Worm (Caenorhabditis elegans): ENCODE results near the gene nprt-1.

ce11 chrIV:2835364-2835763, 54.9 kb downstream of the nprt-1 start, which contains the start of gene clec-82:
- no peak for TF ChIP-seq nhr-77 (tag; optimal IDR thresholded peaks at IDR 0.05)
- TF ChIP-seq unc-62 (GFP tag; optimal IDR thresholded peaks at IDR 0.05), result no peak
- no peak for TF ChIP-seq nhr-12 (tag; optimal IDR thresholded peaks at IDR 0.05)
- TF ChIP-seq mab-5 (tag; optimal IDR thresholded peaks at IDR 0.05), result no peak
- TF ChIP-seq snpc-4 (tag; optimal IDR thresholded peaks at IDR 0.05), result no peak
- no peak for TF ChIP-seq nhr-237 (tag; optimal IDR thresholded peaks at IDR 0.05)
- no peak for TF ChIP-seq ztf-4 (tag; optimal IDR thresholded peaks at IDR 0.05)
- no peak for TF ChIP-seq nhr-11 (tag; optimal IDR thresholded peaks at IDR 0.05)
- no peak for TF ChIP-seq nhr-6 (tag; optimal IDR thresholded peaks at IDR 0.05)
- TF ChIP-seq elt-1 (tag; optimal IDR thresholded peaks at IDR 0.05), result no peak
- TF ChIP-seq lin-39 (tag; optimal IDR thresholded peaks at IDR 0.05), result no peak
- no peak for TF ChIP-seq nhr-23 (tag; optimal IDR thresholded peaks at IDR 0.05)
- no peak for TF ChIP-seq ztf-11 (tag; optimal IDR thresholded peaks at IDR 0.05)

Data from whole organism, L2 larva.